Fruit fly (Drosophila melanogaster): ENCODE results near the gene CG32533.

Gene CG32533

dm6 chrX:19429243-19429642 lies 50.0 kb downstream of the CG32533 start:
- TF ChIP-seq pfk (GFP tag; optimal IDR thresholded peaks at IDR 0.05) (peak; percentile 86), scrt (GFP tag; optimal IDR thresholded peaks at IDR 0.05) (no peak), CG10979 (tag; optimal IDR thresholded peaks at IDR 0.05) (no peak), CG10366 (GFP tag; IDR thresholded peaks at IDR 0.05) (no peak), Ets65A (GFP tag) (peak; percentile 81), stc (GFP tag; IDR thresholded peaks at IDR 0.05) (no peak), CG11696 (GFP tag; IDR thresholded peaks at IDR 0.05) (no peak), CG11398 (GFP tag; optimal IDR thresholded peaks at IDR 0.05) (no peak), CG15479 (GFP tag; optimal IDR thresholded peaks at IDR 0.05) (no peak), CG17361 (GFP tag; IDR thresholded peaks at IDR 0.05) (peak; percentile 51; the same call in 1 of the 3 replicates), CG2120 (GFP tag; optimal IDR thresholded peaks at IDR 0.05) (no peak), slbo (GFP tag; IDR thresholded peaks at IDR 0.05) (no peak), CG8281 (tag; optimal IDR thresholded peaks at IDR 0.05) (no peak), CG12391 (tag; optimal IDR thresholded peaks at IDR 0.05) (no peak), tin (GFP tag; optimal IDR thresholded peaks at IDR 0.05) (no peak)
